Fruit fly (Drosophila melanogaster): ENCODE results near the gene CG15638.

Gene CG15638

dm6 chr2L:13513033-13513330, 22.6 kb downstream of the CG15638 start:
- TF ChIP-seq foxo (GFP tag; optimal IDR thresholded peaks at IDR 0.05) = no peak
- no peak for TF ChIP-seq HLH106 (tag; optimal IDR thresholded peaks at IDR 0.05)
- no peak for TF ChIP-seq CrebA (GFP tag; optimal IDR thresholded peaks at IDR 0.05; ENCODE audit: borderline replicate concordance)
- no peak for TF ChIP-seq Hnf4 (GFP tag; optimal IDR thresholded peaks at IDR 0.05)
- TF ChIP-seq CG32264 (GFP tag; optimal IDR thresholded peaks at IDR 0.05) = no peak
- no peak for TF ChIP-seq h (GFP tag; optimal IDR thresholded peaks at IDR 0.05)
- TF ChIP-seq Dfd (GFP tag; optimal IDR thresholded peaks at IDR 0.05) = peak; percentile 42
- no peak for TF ChIP-seq Hr78 (GFP tag; optimal IDR thresholded peaks at IDR 0.05)

- no peak for TF ChIP-seq Hnf4 (GFP tag; optimal IDR thresholded peaks at IDR 0.05)
- TF ChIP-seq Jra (GFP tag; optimal IDR thresholded peaks at IDR 0.05) = no peak
- no peak for TF ChIP-seq HLH106 (tag; optimal IDR thresholded peaks at IDR 0.05)
- TF ChIP-seq Dfd (GFP tag; optimal IDR thresholded peaks at IDR 0.05) = no peak
- no peak for TF ChIP-seq usp (GFP tag; optimal IDR thresholded peaks at IDR 0.05)
- peak; percentile 59 for TF ChIP-seq Vsx2 (GFP tag; optimal IDR thresholded peaks at IDR 0.05; ENCODE audit: partially characterized antibody)
- no peak for TF ChIP-seq lola (GFP tag; optimal IDR thresholded peaks at IDR 0.05)
- peak; percentile 7 for TF ChIP-seq rgr (GFP tag; optimal IDR thresholded peaks at IDR 0.05)
- TF ChIP-seq ey (GFP tag; optimal IDR thresholded peaks at IDR 0.05) = peak; percentile 6
- TF ChIP-seq Hr78 (GFP tag; optimal IDR thresholded peaks at IDR 0.05) = no peak
- peak; percentile 31 for TF ChIP-seq OdsH (GFP tag; optimal IDR thresholded peaks at IDR 0.05)
- TF ChIP-seq dmrt93B (GFP tag; optimal IDR thresholded peaks at IDR 0.05) = no peak
- no peak for TF ChIP-seq br (GFP tag; optimal IDR thresholded peaks at IDR 0.05)
- no peak for TF ChIP-seq dsf (GFP tag; optimal IDR thresholded peaks at IDR 0.05; ENCODE audit: borderline replicate concordance)
- no peak for TF ChIP-seq tai (GFP tag; optimal IDR thresholded peaks at IDR 0.05)
- peak; percentile 87 to 94 for TF ChIP-seq dl (GFP tag; optimal IDR thresholded peaks at IDR 0.05; ENCODE audit: insufficient read depth in 1 of 2, partially characterized antibody in 2 of 2)
- TF ChIP-seq GATAd (GFP tag; optimal IDR thresholded peaks at IDR 0.05) = no peak
- no peak for TF ChIP-seq CG9705 (GFP tag; optimal IDR thresholded peaks at IDR 0.05)
- TF ChIP-seq Sp1 (GFP tag; optimal IDR thresholded peaks at IDR 0.05) = no peak
- no peak for TF ChIP-seq woc (GFP tag; optimal IDR thresholded peaks at IDR 0.05)
- peak; percentile 92 for TF ChIP-seq Dif (GFP tag; optimal IDR thresholded peaks at IDR 0.05; ENCODE audit: partially characterized antibody)
- TF ChIP-seq CrebA (GFP tag; optimal IDR thresholded peaks at IDR 0.05; ENCODE audit: borderline replicate concordance) = no peak
- peak; percentile 26 for TF ChIP-seq Hr83 (GFP tag; optimal IDR thresholded peaks at IDR 0.05; ENCODE audit: poor library complexity, severe bottlenecking)
- TF ChIP-seq N (GFP tag; optimal IDR thresholded peaks at IDR 0.05) = no peak
- no peak for TF ChIP-seq psq (GFP tag; optimal IDR thresholded peaks at IDR 0.05)
- peak; percentile 90 for TF ChIP-seq h (GFP tag; optimal IDR thresholded peaks at IDR 0.05)
- TF ChIP-seq sage (GFP tag; optimal IDR thresholded peaks at IDR 0.05) = no peak
- no peak for TF ChIP-seq Abd-B (GFP tag; optimal IDR thresholded peaks at IDR 0.05)
- no peak for TF ChIP-seq pan (optimal IDR thresholded peaks at IDR 0.05)
- TF ChIP-seq jim (GFP tag; optimal IDR thresholded peaks at IDR 0.05) = no peak
- no peak for TF ChIP-seq sv (GFP tag; optimal IDR thresholded peaks at IDR 0.05)
- no peak for TF ChIP-seq Mio (GFP tag; optimal IDR thresholded peaks at IDR 0.05)
- TF ChIP-seq fru (GFP tag; optimal IDR thresholded peaks at IDR 0.05) = peak; percentile 13
- no peak for TF ChIP-seq brk (GFP tag; optimal IDR thresholded peaks at IDR 0.05)
- TF ChIP-seq Myc (optimal IDR thresholded peaks at IDR 0.05) = no peak
- TF ChIP-seq Rel (GFP tag; optimal IDR thresholded peaks at IDR 0.05) = no peak
- TF ChIP-seq Rel (tag; optimal IDR thresholded peaks at IDR 0.05) = peak; percentile 16
- no peak for TF ChIP-seq CG32264 (GFP tag; optimal IDR thresholded peaks at IDR 0.05)
- TF ChIP-seq foxo (GFP tag; optimal IDR thresholded peaks at IDR 0.05) = peak in 1 of 2 experiments; percentile 7
Measured at dm6 chr2L:13512182-13513032, 23.2 kb downstream of the CG15638 start.
